Fruit fly (Drosophila melanogaster) whole organism: ENCODE data around the gene CG3040.

Source experiments
- CG8478 ChIP-seq: fragments of >200 bp; optimal IDR thresholded peaks from 2 replicates; lab custom pipeline; 2018; ENCODE audit warnings: inconsistent platforms
- Dll ChIP-seq: fragments of >200 bp; optimal IDR thresholded peaks from 2 replicates; lab custom pipeline; 2017
- EcR ChIP-seq, 2 experiments: fragments of >200 bp; optimal IDR thresholded peaks; 2 replicates each; lab custom pipeline; 2017; ENCODE audit warnings: missing biosample characterization in 2 of 2, missing genetic modification characterization in 2 of 2, missing genetic modification reagents in 2 of 2
- pan ChIP-seq: fragments of >200 bp; optimal IDR thresholded peaks from 2 replicates; lab custom pipeline; 2017
- psq ChIP-seq: fragments of >200 bp; optimal IDR thresholded peaks from 2 replicates; lab custom pipeline; 2017
- usp ChIP-seq: fragments of >200 bp; optimal IDR thresholded peaks from 2 replicates; lab custom pipeline; 2017; ENCODE audit warnings: missing biosample characterization, missing genetic modification characterization, mixed read lengths

Gene CG3040

DNA sequence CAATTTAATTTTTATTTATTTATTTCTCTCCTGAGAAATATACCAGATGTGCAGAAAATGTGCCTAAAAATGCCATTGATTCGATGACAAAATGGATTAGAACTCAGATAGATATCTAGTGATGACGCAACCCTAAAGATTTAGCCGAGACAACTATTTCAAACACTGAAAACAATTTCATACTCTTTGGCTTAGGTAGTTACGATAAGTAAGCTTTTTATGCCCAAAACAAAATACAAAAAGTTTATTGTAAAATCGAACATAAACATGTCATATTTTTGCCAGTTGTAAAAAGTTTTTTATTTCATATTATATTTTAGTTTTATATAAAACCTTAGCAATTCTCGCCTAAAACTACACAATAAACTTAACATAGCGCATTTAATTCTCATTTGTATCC lies at the start of gene CG3040:
TSS of gene CG3040 (minus strand) at position 54 of the 400 bp plus-strand sequence.
- TF ChIP-seq pan (lab: Kevin White, UChicago) (no peak), Dll (lab: Kevin White, UChicago) (no peak), EcR (GFP tag; optimal IDR thresholded peaks at IDR 0.05; lab: Kevin White, UChicago) (no peak), usp (GFP tag; lab: Kevin White, UChicago) (no peak), psq (lab: Kevin White, UChicago) (no peak), CG8478 (lab: Kevin White, UChicago) (no peak)

DNA sequence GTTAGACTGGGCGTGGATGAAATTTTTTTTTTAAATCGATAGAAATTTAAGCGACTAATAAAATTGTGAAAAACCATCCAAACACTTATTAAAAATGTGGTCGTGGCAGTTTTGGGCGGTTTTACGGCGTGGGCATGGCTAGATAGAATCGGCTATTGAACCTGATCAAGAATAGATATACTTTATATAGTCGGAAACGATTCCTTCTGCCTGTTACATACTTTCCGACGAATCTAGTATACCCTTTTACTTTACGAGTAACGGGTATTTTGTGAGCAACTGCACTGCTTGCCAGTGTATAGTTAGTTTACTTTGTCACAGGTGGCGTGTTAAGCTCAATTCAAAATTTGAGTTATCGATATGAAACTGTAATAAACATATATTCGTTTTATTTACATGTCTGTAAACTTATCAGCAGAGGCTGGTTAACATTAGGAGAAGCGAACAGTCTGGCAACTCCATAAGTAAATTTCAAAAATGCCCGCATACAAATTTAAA lies 41.8 kb upstream of the CG3040 start:
- TF ChIP-seq Dll (lab: Kevin White, UChicago) (no peak), EcR (GFP tag; optimal IDR thresholded peaks at IDR 0.05; lab: Kevin White, UChicago) (no peak), psq (lab: Kevin White, UChicago) (no peak), CG8478 (lab: Kevin White, UChicago) (no peak), pan (lab: Kevin White, UChicago) (peak; percentile 66), usp (GFP tag; lab: Kevin White, UChicago) (no peak)

DNA sequence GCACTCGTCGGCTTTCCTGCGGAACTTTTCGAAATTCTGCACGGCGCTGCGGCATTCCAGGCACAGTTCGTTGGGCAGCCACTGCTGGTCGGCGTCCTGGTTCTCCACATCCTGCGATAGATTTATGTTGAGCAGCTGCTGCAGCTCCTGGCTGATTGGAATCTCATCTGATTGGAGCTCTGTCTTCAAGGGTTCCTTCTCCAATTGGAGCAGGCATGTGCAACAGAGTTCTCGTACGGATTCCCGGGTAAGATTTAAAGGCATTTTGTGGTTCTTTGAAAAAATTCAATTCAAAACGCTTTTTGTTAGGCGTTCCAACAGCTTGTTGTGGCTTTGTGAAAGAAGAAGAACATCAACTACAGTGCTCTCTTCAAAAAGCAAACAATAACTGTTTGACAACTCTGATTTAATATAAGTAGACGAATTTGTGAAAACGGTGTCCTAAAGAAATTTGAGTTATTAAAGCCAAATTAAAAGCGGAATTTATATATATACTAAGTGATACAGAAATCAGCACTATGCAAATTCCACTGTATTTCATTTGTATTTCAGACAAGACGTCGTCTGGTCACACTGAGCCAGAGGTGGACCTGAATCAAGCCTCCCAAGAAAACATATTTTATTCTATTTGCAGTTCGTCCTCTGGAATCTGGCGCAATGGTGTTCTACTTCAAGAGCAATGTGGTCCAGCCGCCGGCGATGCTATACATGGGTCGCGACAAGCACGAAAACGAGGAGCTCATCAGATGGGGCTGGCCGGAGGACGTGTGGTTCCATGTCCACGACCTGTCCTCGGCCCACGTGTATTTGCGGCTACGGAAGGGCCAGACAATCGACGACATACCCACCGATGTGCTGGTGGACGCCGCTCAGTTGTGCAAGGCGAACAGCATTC lies 40.4 kb upstream of the CG3040 start, which contains the start of the genes CG3032 and CG4593:
TSS of gene CG3032 (minus strand) at position 562 of the 895 bp plus-strand sequence.
TSS of gene CG4593 (plus strand) at position 568 of the 895 bp plus-strand sequence.
- no peak for TF ChIP-seq CG8478 (lab: Kevin White, UChicago)
- no peak for TF ChIP-seq usp (GFP tag; lab: Kevin White, UChicago)
- TF ChIP-seq psq (lab: Kevin White, UChicago): no peak
- TF ChIP-seq pan (lab: Kevin White, UChicago): no peak
- TF ChIP-seq EcR (GFP tag; optimal IDR thresholded peaks at IDR 0.05; lab: Kevin White, UChicago): no peak
- no peak for TF ChIP-seq Dll (lab: Kevin White, UChicago)

DNA sequence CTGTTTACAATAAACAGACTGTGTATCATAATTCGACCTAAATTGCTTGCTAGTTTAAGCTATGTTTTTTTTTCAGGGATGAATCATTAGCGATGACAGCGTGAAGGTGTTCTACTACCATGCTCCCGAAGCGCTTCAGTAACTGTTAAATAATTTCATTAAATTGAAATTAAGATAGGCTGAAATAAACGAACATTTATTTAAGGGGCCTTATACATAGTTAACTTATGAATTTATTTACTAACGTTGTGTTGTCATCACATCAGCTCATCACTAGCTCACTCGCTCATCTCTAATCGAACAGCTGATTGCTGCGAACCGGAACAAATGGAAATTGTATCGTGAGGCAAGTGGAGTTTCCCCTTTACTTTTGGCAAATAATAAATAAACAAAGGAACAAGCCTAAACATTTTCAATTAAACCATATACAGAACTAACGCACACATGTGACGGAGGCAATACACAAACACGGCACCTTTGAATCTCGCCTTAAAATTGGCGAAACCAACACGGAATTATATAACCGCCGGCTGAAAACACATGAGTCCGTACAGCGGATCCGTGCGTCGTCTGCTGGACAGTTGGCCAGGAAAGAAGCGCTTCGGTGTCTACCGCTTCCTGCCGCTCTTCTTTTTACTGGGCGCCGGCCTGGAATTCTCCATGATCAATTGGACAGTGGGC lies 38.0 kb upstream of the CG3040 start, which contains the start of the genes cm, sloth1 and sloth2:
TSS of gene cm (minus strand) at position 83 of the 681 bp plus-strand sequence.
TSS of gene sloth1 (plus strand) at position 295 of the 681 bp plus-strand sequence.
TSS of gene sloth2 (plus strand) at position 295 of the 681 bp plus-strand sequence.
- TF ChIP-seq usp (GFP tag; lab: Kevin White, UChicago) (no peak), CG8478 (lab: Kevin White, UChicago) (no peak), Dll (lab: Kevin White, UChicago) (no peak), psq (lab: Kevin White, UChicago) (no peak)

DNA sequence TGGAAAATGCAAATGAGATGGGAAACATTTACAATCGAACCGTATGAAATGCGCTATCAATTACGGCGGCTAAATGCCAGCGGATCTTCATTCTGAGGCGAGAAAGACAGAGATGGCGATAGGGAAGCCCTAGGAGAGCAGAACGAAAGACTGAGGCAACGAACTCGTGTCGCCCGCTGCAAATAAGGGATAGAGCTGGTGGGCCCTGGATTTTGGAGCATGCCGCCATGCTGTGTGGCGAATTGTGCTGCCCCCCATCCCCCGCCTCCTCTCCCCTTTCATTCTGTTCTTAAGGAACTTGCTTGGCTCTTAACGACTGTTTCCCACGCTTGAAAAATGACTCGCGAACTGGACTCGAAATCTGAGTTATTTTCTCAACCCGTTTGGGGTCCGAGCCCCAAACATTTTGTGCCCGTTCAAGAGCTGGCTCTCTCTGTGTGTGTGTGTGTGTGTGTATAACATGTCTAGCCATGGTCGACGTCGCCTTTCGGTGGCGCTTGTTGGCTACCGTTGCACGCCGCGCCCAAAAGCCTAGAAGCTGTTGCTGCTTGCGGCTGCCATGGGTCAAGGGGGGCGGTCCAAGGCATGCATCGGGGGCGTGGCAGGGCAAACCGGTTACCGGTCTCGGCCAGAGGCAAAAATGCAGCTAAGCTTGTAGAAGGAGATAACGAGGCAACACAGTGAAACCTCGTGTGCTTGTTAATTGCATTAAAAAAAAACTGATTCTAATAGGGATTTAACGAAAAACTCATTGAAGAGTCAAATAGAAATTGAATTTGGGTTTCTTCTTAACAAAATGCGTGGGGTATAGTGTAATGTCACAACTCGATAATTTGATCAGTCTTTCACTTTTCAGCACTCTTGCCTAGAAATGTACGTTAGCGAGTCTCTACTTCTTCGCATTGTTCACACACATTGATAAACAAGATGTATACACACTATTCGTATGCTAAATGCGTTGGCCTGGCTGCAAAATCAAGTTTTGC lies 35.2 kb upstream of the CG3040 start:
- TF ChIP-seq usp (GFP tag; lab: Kevin White, UChicago): no peak
- TF ChIP-seq pan (lab: Kevin White, UChicago): no peak
- no peak for TF ChIP-seq psq (lab: Kevin White, UChicago)
- no peak for TF ChIP-seq CG8478 (lab: Kevin White, UChicago)
- peak in 1 of 2 experiments; percentile 62 for TF ChIP-seq EcR (GFP tag; optimal IDR thresholded peaks at IDR 0.05; lab: Kevin White, UChicago)
- TF ChIP-seq Dll (lab: Kevin White, UChicago): no peak

DNA sequence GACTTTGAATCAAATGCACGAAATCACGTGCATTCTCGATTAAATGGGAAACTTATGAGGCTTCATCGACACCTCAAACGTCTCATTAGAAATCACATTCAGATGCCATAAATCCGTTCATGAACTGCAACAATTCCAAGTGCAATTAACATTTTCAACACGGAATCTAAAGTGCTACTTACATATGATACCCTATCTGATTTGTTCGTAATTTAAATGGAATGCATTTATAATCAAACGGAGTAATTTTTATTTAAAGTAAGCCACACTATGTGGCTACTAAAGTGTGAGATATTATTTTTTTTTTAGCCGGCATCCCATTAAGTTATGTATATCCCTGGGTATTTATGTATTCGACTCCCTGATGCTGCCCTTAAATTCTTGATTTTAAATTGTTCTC lies 34.5 kb upstream of the CG3040 start:
- TF ChIP-seq usp (GFP tag; lab: Kevin White, UChicago): no peak
- TF ChIP-seq psq (lab: Kevin White, UChicago): no peak
- no peak for TF ChIP-seq Dll (lab: Kevin White, UChicago)
- no peak for TF ChIP-seq EcR (GFP tag; optimal IDR thresholded peaks at IDR 0.05; lab: Kevin White, UChicago)
- TF ChIP-seq pan (lab: Kevin White, UChicago): no peak
- no peak for TF ChIP-seq CG8478 (lab: Kevin White, UChicago)

DNA sequence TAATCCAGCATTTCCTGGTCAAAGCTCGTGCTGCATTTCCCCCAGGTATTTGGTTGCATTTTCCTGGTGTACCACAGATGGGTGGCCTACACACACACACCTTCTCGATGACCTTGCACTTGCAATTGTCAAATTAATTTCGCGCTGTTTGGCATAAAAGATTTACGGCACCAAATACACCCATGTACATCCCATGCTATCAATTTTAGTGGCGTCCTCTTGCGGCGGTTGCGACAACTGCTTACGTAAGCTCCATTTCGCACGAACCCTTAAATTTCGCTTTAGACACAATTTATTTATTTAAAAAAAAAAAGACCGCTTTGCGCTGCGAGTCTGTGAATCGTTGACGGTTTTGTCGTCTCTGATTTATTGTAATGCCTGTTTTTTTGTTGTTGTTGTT lies 32.3 kb upstream of the CG3040 start:
- TF ChIP-seq EcR (GFP tag; optimal IDR thresholded peaks at IDR 0.05; lab: Kevin White, UChicago): no peak
- no peak for TF ChIP-seq CG8478 (lab: Kevin White, UChicago)
- no peak for TF ChIP-seq psq (lab: Kevin White, UChicago)
- TF ChIP-seq Dll (lab: Kevin White, UChicago): no peak
- TF ChIP-seq pan (lab: Kevin White, UChicago): no peak
- TF ChIP-seq usp (GFP tag; lab: Kevin White, UChicago): no peak

DNA sequence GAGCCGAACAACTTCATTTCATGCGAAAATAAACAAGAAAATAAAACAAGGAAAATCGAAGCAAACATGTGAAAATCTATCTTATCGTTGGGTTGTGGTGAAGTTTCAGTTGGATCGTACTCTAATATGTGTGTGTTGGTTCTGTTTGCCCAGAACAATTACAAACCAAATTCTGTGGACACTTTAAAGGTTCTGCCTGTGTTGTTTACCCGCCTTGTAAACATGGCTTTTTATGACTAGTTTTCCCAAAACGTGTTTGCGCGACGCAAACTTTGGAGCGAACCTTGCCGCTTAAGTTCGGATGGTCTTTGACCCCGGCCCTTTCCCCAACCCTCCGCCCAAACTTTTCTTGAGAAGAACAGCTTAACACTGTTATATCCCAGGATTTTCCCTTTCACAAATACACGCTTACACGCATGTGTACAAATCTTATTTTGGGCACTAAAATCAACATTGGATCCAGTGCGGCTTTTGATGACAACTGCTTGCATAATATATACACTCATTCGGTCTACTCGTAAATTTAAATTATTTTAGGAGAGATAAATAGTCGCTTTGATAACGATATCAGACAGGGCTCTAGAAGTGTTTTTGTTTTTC lies 31.0 kb upstream of the CG3040 start:
- no peak for TF ChIP-seq EcR (GFP tag; optimal IDR thresholded peaks at IDR 0.05; lab: Kevin White, UChicago)
- no peak for TF ChIP-seq CG8478 (lab: Kevin White, UChicago)
- TF ChIP-seq pan (lab: Kevin White, UChicago): no peak
- no peak for TF ChIP-seq usp (GFP tag; lab: Kevin White, UChicago)
- no peak for TF ChIP-seq Dll (lab: Kevin White, UChicago)
- no peak for TF ChIP-seq psq (lab: Kevin White, UChicago)

DNA sequence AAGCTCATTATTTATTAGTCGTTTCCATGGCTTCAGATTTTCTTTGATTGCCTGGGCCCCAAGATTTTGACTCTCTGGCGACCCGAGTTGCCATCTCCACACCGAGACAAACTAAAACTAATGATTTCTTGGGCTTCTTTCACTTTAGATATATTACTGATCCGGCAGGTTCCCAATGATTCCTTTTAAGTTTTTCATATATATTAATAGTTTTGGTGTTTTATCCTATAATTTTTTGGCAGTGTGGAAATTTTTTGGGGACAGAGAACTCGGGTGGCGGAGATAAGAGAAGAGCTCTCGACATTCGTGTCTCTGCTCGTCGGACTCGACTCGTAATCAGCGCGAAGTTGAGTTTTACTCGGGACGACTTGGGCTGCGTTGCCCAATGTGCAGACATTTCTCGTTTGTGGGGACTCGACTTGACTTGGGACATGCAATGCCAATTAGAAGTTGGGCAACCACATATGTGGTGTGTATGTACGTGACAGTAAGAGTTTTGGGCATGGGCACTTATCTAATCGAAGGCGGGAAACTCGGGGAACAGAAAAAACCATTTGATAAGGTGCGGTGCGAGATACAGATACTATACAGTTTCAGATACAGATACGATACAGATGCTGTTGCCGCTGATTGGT lies 28.1 kb upstream of the CG3040 start:
- TF ChIP-seq Dll (lab: Kevin White, UChicago) (no peak), psq (lab: Kevin White, UChicago) (no peak), pan (lab: Kevin White, UChicago) (no peak), EcR (GFP tag; optimal IDR thresholded peaks at IDR 0.05; lab: Kevin White, UChicago) (no peak), usp (GFP tag; lab: Kevin White, UChicago) (no peak), CG8478 (lab: Kevin White, UChicago) (no peak)
